Worm (Caenorhabditis elegans): ENCODE data around the gene srt-70.

srt-70 gene

ce11 chrV:5269024-5269535 is 9.7 kb upstream of the srt-70 start, which contains the start of gene penr-1 (continued):
- TF ChIP-seq lin-15B (tag; optimal IDR thresholded peaks at IDR 0.05): peak; percentile 74
- TF ChIP-seq mml-1 (tag; optimal IDR thresholded peaks at IDR 0.05): no peak
- no peak for TF ChIP-seq ceh-16 (tag; optimal IDR thresholded peaks at IDR 0.05)
- no peak for TF ChIP-seq zag-1 (tag; optimal IDR thresholded peaks at IDR 0.05)
- no peak for TF ChIP-seq elt-1 (tag; optimal IDR thresholded peaks at IDR 0.05)

ce11 chrV:5265581-5265980 is 6.2 kb upstream of the srt-70 start, which contains the start of the genes srt-69 and B0238.12:
Gene srt-69 (minus strand): TSS chrV:5265681.
Gene B0238.12 (plus strand): TSS chrV:5265844.
- TF ChIP-seq nhr-43 (tag; optimal IDR thresholded peaks at IDR 0.05; ENCODE audit: poor library complexity, severe bottlenecking): no peak
- no peak for TF ChIP-seq nhr-23 (tag; optimal IDR thresholded peaks at IDR 0.05)
- no peak for TF ChIP-seq pha-4 (tag; optimal IDR thresholded peaks at IDR 0.05)
- no peak for TF ChIP-seq daf-12 (tag; optimal IDR thresholded peaks at IDR 0.05)
- TF ChIP-seq tbx-2 (tag; optimal IDR thresholded peaks at IDR 0.05): no peak
- no peak for TF ChIP-seq nhr-12 (tag; optimal IDR thresholded peaks at IDR 0.05)
- TF ChIP-seq mml-1 (tag; optimal IDR thresholded peaks at IDR 0.05): no peak
- no peak for TF ChIP-seq ztf-11 (tag; optimal IDR thresholded peaks at IDR 0.05)
- no peak for TF ChIP-seq jun-1 (tag; optimal IDR thresholded peaks at IDR 0.05)
- no peak for TF ChIP-seq fos-1 (tag; optimal IDR thresholded peaks at IDR 0.05)
- TF ChIP-seq nhr-11 (tag; optimal IDR thresholded peaks at IDR 0.05): no peak
- TF ChIP-seq ceh-82 (tag; optimal IDR thresholded peaks at IDR 0.05): no peak
- no peak for TF ChIP-seq snpc-4 (tag; optimal IDR thresholded peaks at IDR 0.05)

- no peak for TF ChIP-seq nhr-25 (tag; optimal IDR thresholded peaks at IDR 0.05)
- no peak for TF ChIP-seq jun-1 (tag; optimal IDR thresholded peaks at IDR 0.05)
- TF ChIP-seq ama-1 (optimal IDR thresholded peaks at IDR 0.05): no peak
- TF ChIP-seq lsy-12 (tag; optimal IDR thresholded peaks at IDR 0.05): no peak
Measured at ce11 chrV:5262999-5263398, 3.7 kb upstream of the srt-70 start, which contains the start of gene cest-30. Gene cest-30 (minus strand): TSS chrV:5263099.

- TF ChIP-seq egl-27 (tag; optimal IDR thresholded peaks at IDR 0.05) (no peak), sea-2 (GFP tag; optimal IDR thresholded peaks at IDR 0.05) (no peak), unc-39 (tag; optimal IDR thresholded peaks at IDR 0.05) (no peak), unc-62 (GFP tag; optimal IDR thresholded peaks at IDR 0.05) (no peak), lin-39 (tag; optimal IDR thresholded peaks at IDR 0.05) (no peak), ceh-28 (tag; optimal IDR thresholded peaks at IDR 0.05) (no peak), lin-15B (tag; optimal IDR thresholded peaks at IDR 0.05) (no peak), elt-3 (tag; optimal IDR thresholded peaks at IDR 0.05) (no peak), ceh-9 (tag; optimal IDR thresholded peaks at IDR 0.05) (no peak), jun-1 (tag; optimal IDR thresholded peaks at IDR 0.05) (no peak), ZK546.5 (tag; optimal IDR thresholded peaks at IDR 0.05) (no peak)
Measured at ce11 chrV:5257358-5257757, 2.0 kb downstream of the srt-70 start, which contains the start of gene srt-67. Gene srt-67 (minus strand): TSS chrV:5257458.

ce11 chrV:5252016-5252415 is 7.3 kb downstream of the srt-70 start, which contains the start of gene srt-68:
Gene srt-68 (minus strand): TSS chrV:5252116.
- TF ChIP-seq nhr-12 (tag; optimal IDR thresholded peaks at IDR 0.05) (no peak), ceh-16 (tag; optimal IDR thresholded peaks at IDR 0.05) (no peak), fos-1 (tag; optimal IDR thresholded peaks at IDR 0.05) (no peak), ztf-11 (tag; optimal IDR thresholded peaks at IDR 0.05) (no peak), nhr-77 (tag; optimal IDR thresholded peaks at IDR 0.05) (no peak), sea-2 (GFP tag; optimal IDR thresholded peaks at IDR 0.05) (no peak), elt-1 (tag; optimal IDR thresholded peaks at IDR 0.05) (no peak), nfya-1 (tag; optimal IDR thresholded peaks at IDR 0.05; ENCODE audit: insufficient read depth) (no peak), nhr-43 (tag; optimal IDR thresholded peaks at IDR 0.05; ENCODE audit: poor library complexity, severe bottlenecking) (no peak), elt-3 (tag; optimal IDR thresholded peaks at IDR 0.05) (no peak), lin-15B (tag; optimal IDR thresholded peaks at IDR 0.05) (no peak), egl-27 (tag; optimal IDR thresholded peaks at IDR 0.05) (no peak), egl-5 (tag; optimal IDR thresholded peaks at IDR 0.05) (no peak), nhr-23 (tag; optimal IDR thresholded peaks at IDR 0.05) (no peak)

ce11 chrV:5243036-5243435 is 16.3 kb downstream of the srt-70 start, which contains the start of gene cest-35.1:
Gene cest-35.1 (minus strand): TSS chrV:5243136.
- no peak for TF ChIP-seq ceh-16 (tag; optimal IDR thresholded peaks at IDR 0.05)
- TF ChIP-seq ztf-4 (tag; optimal IDR thresholded peaks at IDR 0.05): no peak
- no peak for TF ChIP-seq egl-5 (tag; optimal IDR thresholded peaks at IDR 0.05)
- no peak for TF ChIP-seq nhr-43 (tag; optimal IDR thresholded peaks at IDR 0.05; ENCODE audit: poor library complexity, severe bottlenecking)
- TF ChIP-seq mml-1 (tag; optimal IDR thresholded peaks at IDR 0.05): no peak
- TF ChIP-seq eor-1 (tag; optimal IDR thresholded peaks at IDR 0.05): no peak
- TF ChIP-seq unc-62 (GFP tag; optimal IDR thresholded peaks at IDR 0.05): no peak
- TF ChIP-seq ceh-9 (tag; optimal IDR thresholded peaks at IDR 0.05): no peak
- TF ChIP-seq nhr-28 (tag; optimal IDR thresholded peaks at IDR 0.05): no peak
- TF ChIP-seq pqm-1 (tag; optimal IDR thresholded peaks at IDR 0.05): no peak
- no peak for TF ChIP-seq elt-2 (tag; optimal IDR thresholded peaks at IDR 0.05)
- no peak for TF ChIP-seq zag-1 (tag; optimal IDR thresholded peaks at IDR 0.05)
- no peak for TF ChIP-seq nhr-23 (tag; optimal IDR thresholded peaks at IDR 0.05)

All from whole organism, L3 larva.